Worm (Caenorhabditis elegans) whole organism, midembryonic: ENCODE results near the gene D1044.1.

Experiments
- med-1 ChIP-seq: sonication (generic microtip); optimal IDR thresholded peaks from 2 replicates; lab custom pipeline; 2017; ENCODE audit warnings: missing genetic modification characterization, mild to moderate bottlenecking, missing compliant biosample characterization, antibody characterized with exemption, missing genetic modification reagents; ENCODE audit not compliant: insufficient read depth
- ztf-23 ChIP-seq: fragments of 200-800 bp; sonication (Bioruptor generic); IDR thresholded peaks from 2 replicates; pipeline ENCODE4 v1.3.6; 2022; ENCODE audit warnings: missing genetic modification reagents, missing genetic modification characterization, missing compliant biosample characterization

D1044.1 gene

DNA sequence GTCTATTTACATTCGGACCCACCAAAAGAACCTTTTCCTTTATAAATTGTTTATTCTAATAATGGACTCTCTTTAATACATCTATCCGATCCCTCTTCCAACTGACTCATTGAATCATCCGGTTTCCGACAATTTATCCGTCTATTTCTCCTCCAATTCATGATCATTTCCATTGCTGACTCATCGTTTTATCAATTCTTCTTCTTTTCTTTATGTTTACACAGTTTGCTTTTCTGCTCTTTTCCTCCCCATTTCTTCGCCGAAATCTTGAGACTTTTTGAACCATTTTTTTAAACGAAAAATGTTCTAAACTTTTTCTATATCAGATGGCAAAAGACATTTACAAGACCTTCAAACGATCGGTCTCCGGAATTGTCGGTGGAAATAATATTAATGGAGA, 51.4 kb downstream of the D1044.1 start, which contains the start of gene ced-6:
Gene ced-6 (plus strand): TSS at position 327 of the 400 bp plus-strand sequence.
- TF ChIP-seq ztf-23 (no peak), med-1 (GFP tag; lab: Kevin White, UChicago) (no peak)
